Fruit fly (Drosophila melanogaster) whole organism, pupa: Measurements from ENCODE around the gene Lrch.

Experiments used
- CG12605 ChIP-seq: fragments of 200-800 bp; sonication (Bioruptor generic); IDR thresholded peaks from 2 replicates; pipeline ENCODE4 v1.3.6; 2022; ENCODE audit warnings: missing biosample characterization, missing genetic modification characterization
- CG15710 ChIP-seq: fragments of 200-800 bp; sonication (Bioruptor generic); optimal IDR thresholded peaks from 2 replicates; lab custom pipeline; 2018; ENCODE audit warnings: missing biosample characterization, mild to moderate bottlenecking, missing genetic modification characterization, moderate library complexity
- CG8159 ChIP-seq: fragments of 200-800 bp; sonication (Bioruptor generic); optimal IDR thresholded peaks from 3 replicates; lab custom pipeline; 2018; ENCODE audit warnings: missing biosample characterization, mild to moderate bottlenecking, missing genetic modification characterization, moderate library complexity
- Snoo ChIP-seq: fragments of 200-800 bp; sonication (Bioruptor generic); optimal IDR thresholded peaks from 3 replicates; lab custom pipeline; 2017; ENCODE audit warnings: missing biosample characterization, mild to moderate bottlenecking, missing genetic modification characterization, inconsistent platforms

dm6 chr2L:17425412-17425811 lies 41.5 kb upstream of the Lrch start:
- TF ChIP-seq CG12605 (GFP tag; lab: Robert Waterston, UW) (no peak), Snoo (no peak), CG15710 (tag; lab: Kevin White, UChicago) (no peak), CG8159 (tag; lab: Kevin White, UChicago) (no peak)
